Fruit fly (Drosophila melanogaster): ENCODE data around the gene Ndf.

Gene Ndf

DNA sequence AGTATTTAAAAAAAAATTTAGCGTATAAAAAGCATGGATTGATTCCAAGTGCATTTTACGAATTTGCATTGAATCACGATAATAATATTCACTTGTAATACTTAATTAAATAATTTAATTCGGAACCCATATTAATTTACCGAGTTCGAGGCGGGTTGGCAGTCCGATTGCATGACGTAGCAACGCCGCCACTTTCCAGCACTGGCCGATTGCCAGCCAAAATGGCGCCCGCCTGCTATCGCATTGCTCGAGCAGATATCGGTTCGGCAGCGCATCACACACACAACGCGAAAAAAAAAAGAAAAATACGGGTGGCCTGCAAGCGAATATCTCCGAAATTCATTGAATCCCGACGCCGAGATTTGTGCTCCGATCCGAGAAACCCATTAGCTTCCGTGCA is at the start of gene Ndf (continued):
- peak; percentile 79 for TF ChIP-seq HmgZ (tag; optimal IDR thresholded peaks at IDR 0.05)
- TF ChIP-seq mld (GFP tag; IDR thresholded peaks at IDR 0.05; ENCODE audit: partially characterized antibody), result peak; percentile 63; the same call in 1 of the 3 replicates
- no peak for TF ChIP-seq sima (GFP tag; optimal IDR thresholded peaks at IDR 0.05)
- peak; percentile 22; the same call in 1 of the 3 replicates for TF ChIP-seq so (GFP tag; IDR thresholded peaks at IDR 0.05)
- no peak for TF ChIP-seq dan (GFP tag; IDR thresholded peaks at IDR 0.05)
- peak; percentile 62 for TF ChIP-seq vnd (GFP tag; IDR thresholded peaks at IDR 0.05; ENCODE audit: partially characterized antibody)
- TF ChIP-seq CG2129 (GFP tag; IDR thresholded peaks at IDR 0.05; ENCODE audit: partially characterized antibody), result peak; percentile 41
- peak; percentile 57 for TF ChIP-seq Nf-YC (tag; optimal IDR thresholded peaks at IDR 0.05)
- TF ChIP-seq CG9727 (GFP tag; optimal IDR thresholded peaks at IDR 0.05), result peak; percentile 46
- TF ChIP-seq CG3163 (GFP tag; optimal IDR thresholded peaks at IDR 0.05), result no peak
- peak; percentile 87 for TF ChIP-seq bbx (GFP tag; IDR thresholded peaks at IDR 0.05; ENCODE audit: partially characterized antibody)
- TF ChIP-seq ham (GFP tag; IDR thresholded peaks at IDR 0.05), result no peak
- peak; percentile 58 for TF ChIP-seq Dip3 (GFP tag; optimal IDR thresholded peaks at IDR 0.05)
- peak; percentile 85 for TF ChIP-seq CG12659 (GFP tag; optimal IDR thresholded peaks at IDR 0.05)
- no peak for TF ChIP-seq ab (GFP tag; optimal IDR thresholded peaks at IDR 0.05)
- no peak for TF ChIP-seq fru (optimal IDR thresholded peaks at IDR 0.05)
- no peak for TF ChIP-seq bowl (GFP tag; IDR thresholded peaks at IDR 0.05)
- TF ChIP-seq CG31441 (GFP tag; IDR thresholded peaks at IDR 0.05), result peak; percentile 52
- TF ChIP-seq bcd (GFP tag; optimal IDR thresholded peaks at IDR 0.05), result peak; percentile 74
- peak; percentile 71 for TF ChIP-seq gsb-n (tag; optimal IDR thresholded peaks at IDR 0.05)
- peak; percentile 39; the same call in 1 of the 2 replicates for TF ChIP-seq stc (GFP tag; IDR thresholded peaks at IDR 0.05)
- peak; percentile 69 for TF ChIP-seq NC2β (GFP tag; optimal IDR thresholded peaks at IDR 0.05)
- TF ChIP-seq CG10267 (tag; optimal IDR thresholded peaks at IDR 0.05), result peak; percentile 98
- peak; percentile 61 to 63 for TF ChIP-seq dpn (GFP tag; optimal IDR thresholded peaks at IDR 0.05)
- TF ChIP-seq btn (GFP tag; optimal IDR thresholded peaks at IDR 0.05), result no peak
- TF ChIP-seq bigmax (GFP tag; optimal IDR thresholded peaks at IDR 0.05), result no peak
- TF ChIP-seq gcm (GFP tag; optimal IDR thresholded peaks at IDR 0.05), result peak; percentile 59
- TF ChIP-seq CG8290 (GFP tag; optimal IDR thresholded peaks at IDR 0.05), result peak; percentile 43
- peak; percentile 54 to 88 for TF ChIP-seq CG8290 (tag; optimal IDR thresholded peaks at IDR 0.05)
- peak; percentile 68 for TF ChIP-seq CG32772 (GFP tag; IDR thresholded peaks at IDR 0.05)
- no peak for TF ChIP-seq abd-A (tag; optimal IDR thresholded peaks at IDR 0.05)
- peak; percentile 15 for TF ChIP-seq lbe (GFP tag; optimal IDR thresholded peaks at IDR 0.05)
- TF ChIP-seq E2f1 (GFP tag; IDR thresholded peaks at IDR 0.05), result peak; percentile 70
- peak; percentile 44 for TF ChIP-seq CG17912 (GFP tag; optimal IDR thresholded peaks at IDR 0.05)
- TF ChIP-seq amos (GFP tag; IDR thresholded peaks at IDR 0.05; ENCODE audit: partially characterized antibody), result peak; percentile 85
- peak; percentile 67 for TF ChIP-seq CG4617 (GFP tag; optimal IDR thresholded peaks at IDR 0.05; ENCODE audit: borderline replicate concordance)
- TF ChIP-seq lola (GFP tag; optimal IDR thresholded peaks at IDR 0.05), result peak in 1 of 3 experiments; percentile 46
- no peak for TF ChIP-seq Eip74EF (GFP tag; optimal IDR thresholded peaks at IDR 0.05)
- no peak for TF ChIP-seq crc (GFP tag; optimal IDR thresholded peaks at IDR 0.05)
- TF ChIP-seq CG11456 (GFP tag; IDR thresholded peaks at IDR 0.05), result peak; percentile 77; the same call in 2 of the 3 replicates
- peak; percentile 63 for TF ChIP-seq CG17359 (tag; optimal IDR thresholded peaks at IDR 0.05)
- TF ChIP-seq gsb (GFP tag; IDR thresholded peaks at IDR 0.05), result no peak
- TF ChIP-seq mirr (GFP tag; optimal IDR thresholded peaks at IDR 0.05), result peak; percentile 23
- TF ChIP-seq CG3407 (GFP tag; optimal IDR thresholded peaks at IDR 0.05), result peak; percentile 43
- no peak for TF ChIP-seq Dfd (GFP tag; optimal IDR thresholded peaks at IDR 0.05)
- no peak for TF ChIP-seq Blimp-1 (GFP tag; optimal IDR thresholded peaks at IDR 0.05)
- peak; percentile 57; the same call in 2 of the 3 replicates for TF ChIP-seq Doc3 (GFP tag; IDR thresholded peaks at IDR 0.05; ENCODE audit: partially characterized antibody)
- TF ChIP-seq Kr (GFP tag; optimal IDR thresholded peaks at IDR 0.05), result no peak
- peak; percentile 28; the same call in 1 of the 2 replicates for TF ChIP-seq GATAe (GFP tag; conservative IDR thresholded peaks at IDR 0.05)
- peak; percentile 33 for TF ChIP-seq fd102C (GFP tag; optimal IDR thresholded peaks at IDR 0.05)
